Worm (Caenorhabditis elegans) whole organism, young adult: ENCODE data around the gene D1054.5.

Experiments used
- F49E8.2 ChIP-seq: sonication (generic microtip); optimal IDR thresholded peaks from 3 replicates; lab custom pipeline; 2017; ENCODE audit warnings: missing genetic modification characterization, mild to moderate bottlenecking, missing compliant biosample characterization, antibody characterized with exemption, moderate library complexity; ENCODE audit not compliant: insufficient read depth
- K11D2.4 ChIP-seq: fragments of 200-800 bp; sonication (Bioruptor generic); IDR thresholded peaks from 2 replicates; pipeline ENCODE4 v1.3.6; 2022; ENCODE audit warnings: missing genetic modification reagents, missing genetic modification characterization, missing compliant biosample characterization
- K12H6.12 ChIP-seq: fragments of 200-800 bp; sonication (Bioruptor generic); optimal IDR thresholded peaks from 2 replicates; lab custom pipeline; 2018; ENCODE audit warnings: mild to moderate bottlenecking, missing genetic modification characterization, missing compliant biosample characterization
- Y53G8AR.9 ChIP-seq: fragments of 200-800 bp; sonication (Bioruptor generic); conservative IDR thresholded peaks from 2 replicates; pipeline ENCODE4 v1.3.6; 2022; ENCODE audit warnings: missing genetic modification reagents, missing genetic modification characterization, missing compliant biosample characterization
- Y56A3A.18 ChIP-seq: fragments of 200-800 bp; sonication (Bioruptor generic); IDR thresholded peaks from 2 replicates; pipeline ENCODE4 v1.3.6; 2022; ENCODE audit warnings: missing genetic modification reagents, missing genetic modification characterization, missing compliant biosample characterization
- Y95B8A.8 ChIP-seq: fragments of 200-800 bp; sonication (Bioruptor generic); IDR thresholded peaks from 2 replicates; pipeline ENCODE4 v1.3.6; 2022; ENCODE audit warnings: missing genetic modification reagents, missing genetic modification characterization, missing compliant biosample characterization
- akir-1 ChIP-seq: fragments of 200-800 bp; sonication (Bioruptor generic); optimal IDR thresholded peaks from 2 replicates; lab custom pipeline; 2018; ENCODE audit warnings: mild to moderate bottlenecking, missing genetic modification characterization, moderate library complexity, missing compliant biosample characterization
- aptf-2 ChIP-seq: fragments of 200-800 bp; sonication (Bioruptor generic); conservative IDR thresholded peaks from 2 replicates; pipeline ENCODE4 v1.3.6; 2022; ENCODE audit warnings: missing genetic modification reagents, missing genetic modification characterization, missing compliant biosample characterization
- atf-7 ChIP-seq: sonication (generic microtip); optimal IDR thresholded peaks from 2 replicates; lab custom pipeline; 2017; ENCODE audit warnings: mild to moderate bottlenecking, missing genetic modification characterization, missing compliant biosample characterization
- bed-1 ChIP-seq: fragments of 200-800 bp; sonication (Bioruptor generic); IDR thresholded peaks from 2 replicates; pipeline ENCODE4 v1.3.6; 2022; ENCODE audit warnings: missing genetic modification reagents, missing genetic modification characterization, missing compliant biosample characterization
- cebp-1 ChIP-seq, 2 experiments: fragments of 200-800 bp in 1 of 2; sonication (Bioruptor generic) in 1 of 2; sonication (generic microtip) in 1 of 2; IDR thresholded peaks in 1 of 2; optimal IDR thresholded peaks in 1 of 2; 2 replicates each; pipeline versions ENCODE4 v1.3.6 to Lab custom; 2017 to 2022; ENCODE audit warnings: missing compliant biosample characterization in 2 of 2, missing genetic modification characterization in 2 of 2, mild to moderate bottlenecking in 1 of 2, missing genetic modification reagents in 1 of 2, moderate library complexity in 1 of 2
- cebp-2 ChIP-seq: fragments of 200-800 bp; sonication (Bioruptor generic); IDR thresholded peaks from 2 replicates; pipeline ENCODE4 v1.3.6; 2022; ENCODE audit warnings: missing genetic modification characterization, missing compliant biosample characterization
- ceh-40 ChIP-seq: fragments of 200-800 bp; sonication (Bioruptor generic); IDR thresholded peaks from 2 replicates; pipeline ENCODE4 v1.3.6; 2022; ENCODE audit warnings: missing genetic modification characterization, missing compliant biosample characterization
- dox-1 ChIP-seq: fragments of 200-800 bp; sonication (Bioruptor generic); IDR thresholded peaks from 2 replicates; pipeline ENCODE4 v1.3.6; 2022; ENCODE audit warnings: missing genetic modification reagents, missing genetic modification characterization, missing compliant biosample characterization
- dpff-1 ChIP-seq: sonication (generic microtip); optimal IDR thresholded peaks from 2 replicates; lab custom pipeline; 2017; ENCODE audit warnings: mild to moderate bottlenecking, missing genetic modification characterization, missing compliant biosample characterization
- efl-1 ChIP-seq: fragments of 150-350 bp; optimal IDR thresholded peaks from 2 replicates; lab custom pipeline; 2014; ENCODE audit warnings: missing biosample characterization, missing genetic modification reagents, missing genetic modification characterization
- egl-44 ChIP-seq: fragments of 200-800 bp; sonication (Bioruptor generic); IDR thresholded peaks from 2 replicates; pipeline ENCODE4 v1.3.6; 2022; ENCODE audit warnings: missing genetic modification reagents, missing genetic modification characterization, missing compliant biosample characterization
- egrh-3 ChIP-seq: fragments of 200-800 bp; sonication (Bioruptor generic); IDR thresholded peaks from 2 replicates; pipeline ENCODE4 v1.3.6; 2022; ENCODE audit warnings: missing genetic modification reagents, missing genetic modification characterization, missing compliant biosample characterization
- ets-4 ChIP-seq: fragments of 200-800 bp; sonication (Bioruptor generic); optimal IDR thresholded peaks from 2 replicates; lab custom pipeline; 2018; ENCODE audit warnings: mild to moderate bottlenecking, missing genetic modification characterization, missing compliant biosample characterization
- fkh-3 ChIP-seq: sonication (generic microtip); optimal IDR thresholded peaks from 2 replicates; lab custom pipeline; 2016; ENCODE audit warnings: mild to moderate bottlenecking, missing genetic modification characterization, missing compliant biosample characterization
- hrde-1 ChIP-seq: sonication (generic microtip); optimal IDR thresholded peaks from 2 replicates; lab custom pipeline; 2016; ENCODE audit warnings: missing genetic modification characterization, mild to moderate bottlenecking, missing compliant biosample characterization, moderate library complexity, missing genotype, missing genetic modification reagents, borderline replicate concordance
- lin-26 ChIP-seq: fragments of 200-800 bp; sonication (Bioruptor generic); IDR thresholded peaks from 2 replicates; pipeline ENCODE4 v1.3.6; 2022; ENCODE audit warnings: missing genetic modification reagents, missing genetic modification characterization, missing compliant biosample characterization
- lin-40 ChIP-seq: sonication (generic microtip); optimal IDR thresholded peaks from 2 replicates; lab custom pipeline; 2016; ENCODE audit warnings: missing genetic modification characterization, mild to moderate bottlenecking, missing compliant biosample characterization, missing genotype, missing genetic modification reagents
- madf-10 ChIP-seq: sonication (generic microtip); optimal IDR thresholded peaks from 2 replicates; lab custom pipeline; 2016; ENCODE audit warnings: mild to moderate bottlenecking, missing genetic modification characterization, missing compliant biosample characterization
- madf-3 ChIP-seq: fragments of 200-800 bp; sonication (Bioruptor generic); IDR thresholded peaks from 2 replicates; pipeline ENCODE4 v1.3.6; 2022; ENCODE audit warnings: missing genetic modification reagents, missing genetic modification characterization, missing compliant biosample characterization
- madf-8 ChIP-seq: fragments of 200-800 bp; sonication (Bioruptor generic); conservative IDR thresholded peaks from 2 replicates; pipeline ENCODE4 v1.3.6; 2022; ENCODE audit warnings: missing genetic modification reagents, missing genetic modification characterization, missing compliant biosample characterization
- mcd-1 ChIP-seq: fragments of 200-800 bp; sonication (Bioruptor generic); IDR thresholded peaks from 2 replicates; pipeline ENCODE4 v1.3.6; 2022; ENCODE audit warnings: missing genetic modification reagents, missing genetic modification characterization, missing compliant biosample characterization
- mel-28 ChIP-seq: sonication (generic microtip); optimal IDR thresholded peaks from 2 replicates; lab custom pipeline; 2016; ENCODE audit warnings: borderline replicate concordance, mild to moderate bottlenecking, missing genetic modification characterization, missing compliant biosample characterization
- nfyb-1 ChIP-seq: fragments of 200-800 bp; sonication (Bioruptor generic); IDR thresholded peaks from 2 replicates; pipeline ENCODE4 v1.3.6; 2022; ENCODE audit warnings: missing genetic modification reagents, missing genetic modification characterization, missing compliant biosample characterization
- nhr-80 ChIP-seq: sonication (generic microtip); optimal IDR thresholded peaks from 2 replicates; lab custom pipeline; 2016; ENCODE audit warnings: missing genetic modification characterization, missing compliant biosample characterization
- rpc-1 ChIP-seq, 2 experiments: fragments of 150-350 bp in 1 of 2; sonication (generic microtip) in 1 of 2; optimal IDR thresholded peaks; 2 replicates each; lab custom pipeline; 2014 to 2018; ENCODE audit warnings: missing biosample characterization in 1 of 2, missing genetic modification characterization in 1 of 2, missing genetic modification reagents in 1 of 2, missing genotype in 1 of 2
- snpc-1.3 ChIP-seq: sonication (generic microtip); optimal IDR thresholded peaks from 2 replicates; lab custom pipeline; 2017; ENCODE audit warnings: missing genetic modification characterization, mild to moderate bottlenecking, missing compliant biosample characterization, antibody characterized with exemption, moderate library complexity, missing genotype, missing genetic modification reagents; ENCODE audit not compliant: insufficient read depth
- somi-1 ChIP-seq: fragments of 200-800 bp; sonication (Bioruptor generic); optimal IDR thresholded peaks from 2 replicates; lab custom pipeline; 2018; ENCODE audit warnings: mild to moderate bottlenecking, missing genetic modification characterization, missing compliant biosample characterization
- tbp1 ChIP-seq: fragments of 200-800 bp; sonication (Bioruptor generic); optimal IDR thresholded peaks from 2 replicates; lab custom pipeline; 2018; ENCODE audit warnings: mild to moderate bottlenecking, missing genetic modification characterization, missing compliant biosample characterization
- tbx-9 ChIP-seq: sonication (generic microtip); optimal IDR thresholded peaks from 2 replicates; lab custom pipeline; 2016; ENCODE audit warnings: borderline replicate concordance, missing genetic modification characterization, inconsistent platforms, missing compliant biosample characterization
- xnd-1 ChIP-seq: sonication (generic microtip); optimal IDR thresholded peaks from 2 replicates; lab custom pipeline; 2016; ENCODE audit warnings: missing genotype, missing genetic modification reagents, missing genetic modification characterization, missing compliant biosample characterization
- zfh-2 ChIP-seq: fragments of 200-800 bp; sonication (Bioruptor generic); conservative IDR thresholded peaks from 2 replicates; pipeline ENCODE4 v1.3.6; 2022; ENCODE audit warnings: missing genetic modification reagents, missing genetic modification characterization, missing compliant biosample characterization
- ztf-22 ChIP-seq: fragments of 200-800 bp; sonication (Bioruptor generic); optimal IDR thresholded peaks from 2 replicates; lab custom pipeline; 2018; ENCODE audit warnings: mild to moderate bottlenecking, missing genetic modification characterization, moderate library complexity, missing compliant biosample characterization
- ztf-26 ChIP-seq: sonication (generic microtip); optimal IDR thresholded peaks from 2 replicates; lab custom pipeline; 2017; ENCODE audit warnings: missing genetic modification characterization, missing compliant biosample characterization
- ztf-3 ChIP-seq: fragments of 200-800 bp; sonication (Bioruptor generic); optimal IDR thresholded peaks from 2 replicates; lab custom pipeline; 2018; ENCODE audit warnings: mild to moderate bottlenecking, missing genetic modification characterization, missing compliant biosample characterization
- ztf-6 ChIP-seq: fragments of 200-800 bp; sonication (Bioruptor generic); IDR thresholded peaks from 2 replicates; pipeline ENCODE4 v1.3.6; 2022; ENCODE audit warnings: missing genetic modification reagents, missing genetic modification characterization, missing compliant biosample characterization

Gene D1054.5

DNA sequence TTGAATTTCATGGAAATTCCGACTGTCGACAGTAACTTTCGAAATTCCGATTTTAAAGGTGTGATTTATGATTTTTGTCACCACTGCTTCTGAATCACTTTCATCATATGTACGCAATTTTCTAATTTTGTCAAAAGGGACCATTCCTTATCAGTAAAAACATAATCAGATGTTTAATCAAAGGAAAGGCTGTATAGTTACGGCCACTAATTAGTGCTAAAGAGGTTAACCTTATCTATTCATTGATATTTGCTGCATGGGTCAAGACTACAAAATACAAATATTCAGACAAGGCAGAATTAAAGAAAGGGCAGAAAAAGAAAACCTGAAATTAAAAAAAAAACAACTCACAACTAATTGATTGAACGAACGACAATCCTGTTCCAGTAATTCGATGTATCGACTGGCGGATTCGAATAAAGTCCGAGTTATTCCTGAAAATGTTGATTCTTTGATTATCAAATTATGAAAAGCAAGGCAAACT is 44.3 kb downstream of the D1054.5 start, which contains the start of gene T28B11.1:
Gene T28B11.1 (minus strand): TSS at position 434 of the 484 bp plus-strand sequence.
- TF ChIP-seq akir-1 (GFP tag; lab: Kevin White, UChicago) (no peak), egl-44 (no peak), F49E8.2 (tag; lab: Kevin White, UChicago) (no peak), K11D2.4 (GFP tag; lab: Robert Waterston, UW) (no peak), dpff-1 (tag; lab: Kevin White, UChicago) (no peak), bed-1 (GFP tag; lab: Robert Waterston, UW) (no peak), ztf-3 (no peak), lin-26 (GFP tag; lab: Robert Waterston, UW) (no peak), cebp-2 (GFP tag; lab: Robert Waterston, UW) (no peak)

DNA sequence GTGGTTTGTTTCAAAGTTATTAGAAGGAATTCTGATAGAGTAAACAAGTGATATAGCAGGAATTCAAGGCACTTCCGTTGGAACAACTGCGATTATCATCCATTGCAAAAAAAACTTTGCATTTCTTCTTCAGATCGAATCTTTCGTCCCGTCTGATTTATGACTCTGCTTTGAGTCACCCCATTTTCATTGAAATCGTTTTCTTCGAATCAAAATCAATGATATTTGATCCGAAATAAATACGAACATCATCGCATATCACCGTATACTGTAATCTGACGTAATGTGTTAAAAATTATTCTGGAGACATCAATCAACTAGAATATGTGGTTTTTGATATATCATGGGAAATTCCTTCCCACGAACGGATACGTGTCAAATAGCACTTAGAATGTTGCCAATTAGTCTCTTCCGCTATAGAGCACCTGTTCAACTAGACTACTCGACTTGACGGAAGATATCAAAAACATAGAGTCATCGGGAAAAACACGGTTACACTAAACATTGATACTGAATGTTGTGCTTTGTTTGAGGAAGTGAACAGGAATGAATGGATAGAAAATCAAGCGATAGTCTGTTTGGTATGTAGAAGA is 45.5 kb downstream of the D1054.5 start:
- TF ChIP-seq Y56A3A.18 (GFP tag; lab: Robert Waterston, UW), result 0 out of 2 replicates have a peak, but pooled peaks have one; percentile 18
- TF ChIP-seq mel-28 (tag; lab: Kevin White, UChicago), result no peak

DNA sequence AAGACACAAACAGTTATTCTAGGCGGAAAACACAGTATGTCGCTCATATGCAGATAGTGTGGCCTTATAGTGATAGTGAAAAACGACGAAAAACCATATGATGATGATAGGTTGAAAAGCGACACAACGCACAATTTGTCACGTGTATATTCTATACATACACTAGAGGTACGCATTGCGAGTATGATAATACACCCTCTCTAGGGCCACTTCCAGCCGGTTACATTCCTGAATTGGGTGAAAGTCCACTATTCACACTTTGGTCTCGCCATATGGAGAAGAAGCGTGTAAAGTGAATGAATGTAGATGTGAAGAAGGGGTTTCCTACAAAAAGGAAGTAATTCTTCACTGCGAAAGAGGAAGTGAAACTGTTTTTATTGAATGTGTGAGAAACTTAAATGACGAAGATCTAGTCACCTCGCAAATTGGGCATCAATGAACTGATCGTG is 46.9 kb downstream of the D1054.5 start:
- TF ChIP-seq ets-4 (GFP tag; lab: Kevin White, UChicago) (peak; percentile 35), madf-10 (tag; lab: Kevin White, UChicago) (no peak), rpc-1 (optimal IDR thresholded peaks at IDR 0.05; lab: Kevin White, UChicago) (no peak), rpc-1 (tag; optimal IDR thresholded peaks at IDR 0.05; lab: Kevin White, UChicago) (no peak), cebp-1 (GFP tag; IDR thresholded peaks at IDR 0.05; lab: Robert Waterston, UW) (no peak), cebp-1 (tag; optimal IDR thresholded peaks at IDR 0.05; lab: Kevin White, UChicago) (peak; percentile 38), ztf-6 (GFP tag; lab: Robert Waterston, UW) (no peak), aptf-2 (no peak), mcd-1 (GFP tag; lab: Robert Waterston, UW) (no peak), tbx-9 (no peak), bed-1 (GFP tag; lab: Robert Waterston, UW) (no peak), madf-3 (no peak), hrde-1 (no peak), ztf-26 (tag; lab: Kevin White, UChicago) (peak; percentile 17), dox-1 (GFP tag; lab: Robert Waterston, UW) (peak; percentile 15; the same call in 1 of the 2 replicates), atf-7 (tag; lab: Kevin White, UChicago) (peak; percentile 51), ztf-22 (GFP tag; lab: Kevin White, UChicago) (peak; percentile 29), nhr-80 (tag; lab: Kevin White, UChicago) (peak; percentile 84), tbp1 (GFP tag; lab: Kevin White, UChicago) (peak; percentile 5), madf-8 (GFP tag; lab: Robert Waterston, UW) (no peak), lin-40 (tag; lab: Kevin White, UChicago) (peak; percentile 18)
- TF ChIP-seq, all 124 proteins: peak for 9

DNA sequence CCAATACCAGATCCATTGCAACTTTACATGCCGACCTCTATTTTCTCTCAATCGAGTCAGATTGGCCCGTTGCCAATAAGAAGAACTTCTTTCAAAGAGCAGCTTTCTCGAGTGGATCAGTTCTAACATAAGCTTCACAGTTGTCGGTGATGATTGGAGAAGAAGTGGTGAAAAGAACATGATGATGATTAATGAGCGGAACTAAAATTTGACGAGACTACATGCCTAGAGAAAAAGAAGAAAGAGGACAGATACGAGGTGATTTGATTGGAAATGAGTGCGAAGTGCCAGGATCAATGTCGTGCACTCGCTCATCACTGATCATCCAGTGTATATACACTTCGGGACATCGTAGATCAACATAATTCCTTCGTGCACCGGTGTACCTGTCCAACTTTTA is 48.7 kb downstream of the D1054.5 start:
- TF ChIP-seq snpc-1.3 (tag; lab: Kevin White, UChicago) (no peak), efl-1 (GFP tag; lab: Kevin White, UChicago) (no peak), K11D2.4 (GFP tag; lab: Robert Waterston, UW) (0 out of 2 replicates have a peak, but pooled peaks have one; percentile 24), dox-1 (GFP tag; lab: Robert Waterston, UW) (no peak), mcd-1 (GFP tag; lab: Robert Waterston, UW) (no peak), hrde-1 (no peak), zfh-2 (no peak), xnd-1 (tag; lab: Kevin White, UChicago) (no peak), fkh-3 (tag; lab: Kevin White, UChicago) (no peak), nfyb-1 (GFP tag; lab: Robert Waterston, UW) (no peak), Y95B8A.8 (GFP tag; lab: Robert Waterston, UW) (no peak), somi-1 (GFP tag; lab: Kevin White, UChicago) (peak; percentile 26), K12H6.12 (tag; lab: Kevin White, UChicago) (no peak), Y53G8AR.9 (GFP tag; lab: Robert Waterston, UW) (0 out of 2 replicates have a peak, but pooled peaks have one; percentile 19), tbx-9 (no peak), egl-44 (no peak), ztf-3 (no peak), ceh-40 (no peak), egrh-3 (GFP tag; lab: Robert Waterston, UW) (no peak)
